Fruit fly (Drosophila melanogaster) whole organism, embryonic: ENCODE measurements around the gene RpL6.

Source experiments
- CG10366 ChIP-seq: fragments of 200-800 bp; sonication (Bioruptor generic); IDR thresholded peaks from 2 replicates; pipeline ENCODE4 v1.3.6; 2022; ENCODE audit warnings: missing biosample characterization, missing genetic modification characterization
- CG10543 ChIP-seq: fragments of 200-800 bp; sonication (Bioruptor generic); optimal IDR thresholded peaks from 3 replicates; lab custom pipeline; 2017; ENCODE audit warnings: missing biosample characterization, mild to moderate bottlenecking, missing genetic modification characterization, moderate library complexity
- CG11723 ChIP-seq: fragments of 200-800 bp; sonication (Bioruptor generic); optimal IDR thresholded peaks from 2 replicates; lab custom pipeline; 2017; ENCODE audit warnings: missing biosample characterization, mild to moderate bottlenecking, missing genetic modification characterization
- CG12155 ChIP-seq: fragments of 200-800 bp; sonication (Bioruptor generic); optimal IDR thresholded peaks from 3 replicates; lab custom pipeline; 2016; ENCODE audit warnings: missing biosample characterization, missing genetic modification characterization
- CG12659 ChIP-seq: fragments of 200-800 bp; sonication (Bioruptor generic); optimal IDR thresholded peaks from 3 replicates; lab custom pipeline; 2017; ENCODE audit warnings: mild to moderate bottlenecking, missing biosample characterization, missing genetic modification reagents, missing genetic modification characterization
- CG13287 ChIP-seq: fragments of 200-800 bp; sonication (Bioruptor generic); IDR thresholded peaks from 2 replicates; pipeline ENCODE4 v1.3.6; 2022; ENCODE audit warnings: missing biosample characterization, missing genetic modification characterization; ENCODE audit not compliant: partially characterized antibody
- CG13624 ChIP-seq: fragments of 200-800 bp; sonication (Bioruptor generic); optimal IDR thresholded peaks from 2 replicates; lab custom pipeline; 2016; ENCODE audit warnings: missing biosample characterization, missing genetic modification characterization
- CG13775 ChIP-seq: fragments of 200-800 bp; sonication (Bioruptor generic); optimal IDR thresholded peaks from 3 replicates; lab custom pipeline; 2017; ENCODE audit warnings: missing biosample characterization, mild to moderate bottlenecking, missing genetic modification characterization
- CG1603 ChIP-seq: fragments of 200-800 bp; sonication (Bioruptor generic); optimal IDR thresholded peaks from 2 replicates; lab custom pipeline; 2019; ENCODE audit warnings: missing biosample characterization, mild to moderate bottlenecking, missing genetic modification characterization, moderate library complexity
- CG16815 ChIP-seq: fragments of 200-800 bp; sonication (Bioruptor generic); optimal IDR thresholded peaks from 3 replicates; lab custom pipeline; 2017; ENCODE audit warnings: missing biosample characterization, mild to moderate bottlenecking, missing genetic modification characterization
- CG17829 ChIP-seq: fragments of 200-800 bp; optimal IDR thresholded peaks from 2 replicates; lab custom pipeline; 2019; ENCODE audit warnings: missing biosample characterization, mild to moderate bottlenecking, missing genetic modification characterization, moderate library complexity
- CG2199 ChIP-seq: fragments of 200-800 bp; sonication (Bioruptor generic); IDR thresholded peaks from 3 replicates; pipeline ENCODE4 v1.3.6; 2022; ENCODE audit warnings: missing biosample characterization, missing genetic modification characterization
- CG2678 ChIP-seq: fragments of 200-800 bp; sonication (Bioruptor generic); optimal IDR thresholded peaks from 3 replicates; lab custom pipeline; 2019; ENCODE audit warnings: missing biosample characterization, mild to moderate bottlenecking, missing genetic modification characterization, moderate library complexity
- CG2712 ChIP-seq: fragments of 200-800 bp; optimal IDR thresholded peaks from 3 replicates; lab custom pipeline; 2019; ENCODE audit warnings: missing biosample characterization, mild to moderate bottlenecking, missing genetic modification characterization, moderate library complexity
- CG31365 ChIP-seq: fragments of 200-800 bp; sonication (Bioruptor generic); optimal IDR thresholded peaks from 2 replicates; lab custom pipeline; 2018; ENCODE audit warnings: missing biosample characterization, mild to moderate bottlenecking, missing genetic modification characterization
- CG3847 ChIP-seq: fragments of 200-800 bp; sonication (Bioruptor generic); IDR thresholded peaks from 2 replicates; pipeline ENCODE4 v1.3.6; 2022; ENCODE audit warnings: missing biosample characterization, missing genetic modification characterization
- CG6791 ChIP-seq: fragments of 200-800 bp; sonication (Bioruptor generic); IDR thresholded peaks from 3 replicates; pipeline ENCODE4 v1.3.6; 2022; ENCODE audit warnings: missing biosample characterization, missing genetic modification characterization; ENCODE audit not compliant: partially characterized antibody
- CG6854 ChIP-seq: fragments of 200-800 bp; sonication (Bioruptor generic); optimal IDR thresholded peaks from 3 replicates; lab custom pipeline; 2017; ENCODE audit warnings: missing biosample characterization, mild to moderate bottlenecking, missing genetic modification characterization
- CG7372 ChIP-seq: fragments of 200-800 bp; sonication (Bioruptor generic); IDR thresholded peaks from 2 replicates; pipeline ENCODE4 v1.3.6; 2022; ENCODE audit warnings: missing biosample characterization, missing genetic modification characterization
- CG8281 ChIP-seq: fragments of 200-800 bp; sonication (Bioruptor generic); optimal IDR thresholded peaks from 2 replicates; lab custom pipeline; 2018; ENCODE audit warnings: missing biosample characterization, mild to moderate bottlenecking, missing genetic modification characterization, moderate library complexity
- CG8765 ChIP-seq: fragments of 200-800 bp; sonication (Bioruptor generic); IDR thresholded peaks from 2 replicates; pipeline ENCODE4 v1.3.6; 2022; ENCODE audit warnings: missing biosample characterization, missing genetic modification characterization
- CG9797 ChIP-seq: fragments of 200-800 bp; sonication (Bioruptor generic); optimal IDR thresholded peaks from 3 replicates; lab custom pipeline; 2018; ENCODE audit warnings: missing biosample characterization, mild to moderate bottlenecking, missing genetic modification characterization
- CHES-1-like ChIP-seq: fragments of 200-800 bp; sonication (Bioruptor generic); optimal IDR thresholded peaks from 2 replicates; lab custom pipeline; 2016; ENCODE audit warnings: missing biosample characterization, missing genetic modification characterization
- Dll ChIP-seq: fragments of 200-800 bp; sonication (Bioruptor generic); IDR thresholded peaks from 4 replicates; pipeline ENCODE4 v1.3.6; 2022; ENCODE audit warnings: missing biosample characterization, missing genetic modification characterization; ENCODE audit not compliant: partially characterized antibody
- Drgx ChIP-seq: fragments of 200-800 bp; sonication (Bioruptor generic); IDR thresholded peaks from 2 replicates; pipeline ENCODE4 v1.3.6; 2022; ENCODE audit warnings: missing biosample characterization, missing genetic modification characterization
- E2f2 ChIP-seq: fragments of 200-800 bp; sonication (Bioruptor generic); IDR thresholded peaks from 2 replicates; pipeline ENCODE4 v1.3.6; 2022; ENCODE audit warnings: missing biosample characterization, missing genetic modification characterization
- Ets97D ChIP-seq: fragments of 200-800 bp; sonication (Bioruptor generic); optimal IDR thresholded peaks from 3 replicates; lab custom pipeline; 2016; ENCODE audit warnings: missing biosample characterization, missing genetic modification characterization
- HHEX ChIP-seq: fragments of 200-800 bp; sonication (Bioruptor generic); optimal IDR thresholded peaks from 3 replicates; lab custom pipeline; 2017; ENCODE audit warnings: missing biosample characterization, mild to moderate bottlenecking, missing genetic modification characterization, missing genetic modification reagents
- HmgD ChIP-seq: fragments of 200-800 bp; sonication (Bioruptor generic); optimal IDR thresholded peaks from 3 replicates; lab custom pipeline; 2016; ENCODE audit warnings: missing biosample characterization, missing genetic modification characterization
- Kr ChIP-seq: fragments of 200-800 bp; sonication (Bioruptor generic); optimal IDR thresholded peaks from 2 replicates; lab custom pipeline; 2017; ENCODE audit warnings: missing biosample characterization, mild to moderate bottlenecking, missing genetic modification characterization
- Lim3 ChIP-seq: fragments of 200-800 bp; sonication (Bioruptor generic); IDR thresholded peaks from 2 replicates; pipeline ENCODE4 v1.3.6; 2022; ENCODE audit warnings: missing biosample characterization, missing genetic modification characterization
- Lpt ChIP-seq: fragments of >200 bp; optimal IDR thresholded peaks from 2 replicates; lab custom pipeline; 2018; ENCODE audit warnings: missing biosample characterization, missing genetic modification characterization
- MBD-R2 ChIP-seq: fragments of 200-800 bp; sonication (Bioruptor generic); IDR thresholded peaks from 2 replicates; pipeline ENCODE4 v1.3.6; 2022; ENCODE audit warnings: missing biosample characterization, missing genetic modification characterization
- Max ChIP-seq: fragments of 200-800 bp; sonication (Bioruptor generic); optimal IDR thresholded peaks from 2 replicates; lab custom pipeline; 2016; ENCODE audit warnings: missing biosample characterization, mild to moderate bottlenecking, missing genetic modification characterization
- Med ChIP-seq: fragments of 200-800 bp; sonication (Bioruptor generic); peaks from one replicate; lab custom pipeline; 2016; ENCODE audit warnings: missing biosample characterization, missing genetic modification characterization, mild to moderate bottlenecking, inconsistent platforms, moderate library complexity
- Myb ChIP-seq: fragments of 200-800 bp; sonication (Bioruptor generic); optimal IDR thresholded peaks from 2 replicates; lab custom pipeline; 2016; ENCODE audit warnings: missing biosample characterization, missing genetic modification characterization
- Nf-YC ChIP-seq: fragments of 200-800 bp; optimal IDR thresholded peaks from 3 replicates; lab custom pipeline; 2019; ENCODE audit warnings: missing biosample characterization, mild to moderate bottlenecking, missing genetic modification characterization, moderate library complexity
- Stat92E ChIP-seq, 3 experiments: fragments of >200 bp in 2 of 3; fragments of 200-800 bp in 1 of 3; sonication (Bioruptor generic) in 1 of 3; optimal IDR thresholded peaks; 2 replicates each; lab custom pipeline; 2017 to 2019; ENCODE audit warnings: missing biosample characterization in 3 of 3, missing genetic modification characterization in 3 of 3, mild to moderate bottlenecking in 1 of 3, moderate library complexity in 1 of 3
- TFAM ChIP-seq: fragments of 200-800 bp; sonication (Bioruptor generic); optimal IDR thresholded peaks from 2 replicates; lab custom pipeline; 2017; ENCODE audit warnings: missing biosample characterization, missing genetic modification characterization, inconsistent platforms
- Tbp ChIP-seq: fragments of >200 bp; optimal IDR thresholded peaks from 2 replicates; lab custom pipeline; 2018; ENCODE audit warnings: missing biosample characterization, missing genetic modification characterization
- br ChIP-seq: fragments of >200 bp; optimal IDR thresholded peaks from 2 replicates; lab custom pipeline; 2017
- ham ChIP-seq: fragments of 200-800 bp; sonication (Bioruptor generic); IDR thresholded peaks from 2 replicates; pipeline ENCODE4 v1.3.6; 2022; ENCODE audit warnings: missing biosample characterization, missing genetic modification characterization
- nau ChIP-seq: fragments of 200-800 bp; sonication (Bioruptor generic); optimal IDR thresholded peaks from 3 replicates; lab custom pipeline; 2017; ENCODE audit warnings: missing biosample characterization, mild to moderate bottlenecking, missing genetic modification characterization, missing genetic modification reagents
- nerfin-1 ChIP-seq: fragments of 200-800 bp; sonication (Bioruptor generic); optimal IDR thresholded peaks from 3 replicates; lab custom pipeline; 2019; ENCODE audit warnings: missing biosample characterization, mild to moderate bottlenecking, missing genetic modification characterization, moderate library complexity
- oc ChIP-seq: fragments of 200-800 bp; sonication (Bioruptor generic); optimal IDR thresholded peaks from 2 replicates; lab custom pipeline; 2018; ENCODE audit warnings: missing biosample characterization, mild to moderate bottlenecking, missing genetic modification characterization, moderate library complexity
- onecut ChIP-seq: fragments of 200-800 bp; sonication (Bioruptor generic); IDR thresholded peaks from 2 replicates; pipeline ENCODE4 v1.3.6; 2022; ENCODE audit warnings: missing biosample characterization, missing genetic modification characterization
- org-1 ChIP-seq: fragments of 200-800 bp; sonication (Bioruptor generic); optimal IDR thresholded peaks from 2 replicates; lab custom pipeline; 2017; ENCODE audit warnings: missing biosample characterization, missing genetic modification characterization
- prd ChIP-seq, 3 experiments: fragments of >200 bp in 2 of 3; fragments of 200-800 bp in 1 of 3; sonication (Bioruptor generic) in 1 of 3; optimal IDR thresholded peaks in 2 of 3; IDR thresholded peaks in 1 of 3; 2 replicates in 2 of 3; 3 replicates in 1 of 3; pipeline versions ENCODE4 v1.3.6 to Lab custom; 2017 to 2022; ENCODE audit warnings: missing biosample characterization in 1 of 3, missing genetic modification characterization in 1 of 3
- ranshi ChIP-seq: fragments of 200-800 bp; sonication (Bioruptor generic); IDR thresholded peaks from 2 replicates; pipeline ENCODE4 v1.3.6; 2022; ENCODE audit warnings: missing biosample characterization, missing genetic modification characterization
- tll ChIP-seq, 2 experiments: fragments of 200-800 bp in 1 of 2; fragments of >200 bp in 1 of 2; sonication (Bioruptor generic) in 1 of 2; optimal IDR thresholded peaks; 2 replicates each; lab custom pipeline; 2017 to 2019; ENCODE audit warnings: missing biosample characterization in 2 of 2, missing genetic modification characterization in 2 of 2, mild to moderate bottlenecking in 1 of 2, moderate library complexity in 1 of 2
- trem ChIP-seq: fragments of 200-800 bp; optimal IDR thresholded peaks from 3 replicates; lab custom pipeline; 2019; ENCODE audit warnings: missing biosample characterization, mild to moderate bottlenecking, missing genetic modification characterization, moderate library complexity

The RpL6 gene

DNA sequence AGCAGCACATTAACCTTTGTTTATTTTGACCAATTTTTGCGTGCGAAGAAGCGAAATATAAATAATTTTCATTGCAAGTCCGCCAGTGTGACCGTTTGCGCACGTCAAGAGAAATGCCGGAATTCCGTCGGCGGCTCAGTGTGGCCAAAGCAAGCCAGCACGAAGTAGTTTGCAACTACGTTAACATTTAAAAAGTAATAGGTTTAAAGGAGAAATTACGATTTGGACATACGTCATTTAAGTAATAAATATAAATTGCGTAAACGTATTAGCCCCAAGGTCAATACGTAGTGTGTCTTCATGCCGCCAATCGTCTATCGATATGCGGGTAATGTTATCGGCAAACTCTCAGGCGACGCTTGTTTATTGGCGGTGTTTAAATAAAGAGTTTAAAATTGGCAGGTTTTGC, 15.4 kb downstream of the RpL6 start, which contains the start of the genes pygo and rod (continued):
- TF ChIP-seq Stat92E (GFP tag; optimal IDR thresholded peaks at IDR 0.05; lab: Kevin White, UChicago) (no peak), org-1 (no peak), Lim3 (GFP tag; lab: Robert Waterston, UW) (no peak), TFAM (GFP tag; lab: Kevin White, UChicago) (no peak), CG2712 (tag; lab: Kevin White, UChicago) (peak; percentile 34), CG2678 (no peak), Myb (GFP tag; lab: Kevin White, UChicago) (peak; percentile 71), CG1603 (tag; lab: Kevin White, UChicago) (peak; percentile 77), CG9797 (GFP tag; lab: Kevin White, UChicago) (peak; percentile 94), Ets97D (peak; percentile 61), prd (optimal IDR thresholded peaks at IDR 0.05; lab: Kevin White, UChicago) (no peak), prd (GFP tag; IDR thresholded peaks at IDR 0.05; lab: Robert Waterston, UW) (0 out of 3 replicates have a peak, but pooled peaks have one; percentile 5), CG8281 (tag; lab: Kevin White, UChicago) (no peak), CG2199 (GFP tag; lab: Robert Waterston, UW) (no peak), CG11723 (GFP tag; lab: Kevin White, UChicago) (no peak), Lpt (no peak), Dll (GFP tag; lab: Robert Waterston, UW) (peak; percentile 76), Med (GFP tag; lab: Kevin White, UChicago) (peak; percentile 78), br (lab: Kevin White, UChicago) (no peak), CG12155 (GFP tag; lab: Kevin White, UChicago) (no peak), CG31365 (no peak), oc (tag; lab: Kevin White, UChicago) (no peak), HmgD (GFP tag; lab: Kevin White, UChicago) (no peak), onecut (GFP tag; lab: Robert Waterston, UW) (no peak), CG13287 (peak; percentile 80), CG8765 (GFP tag; lab: Robert Waterston, UW) (no peak), ranshi (GFP tag; lab: Robert Waterston, UW) (no peak), Kr (GFP tag; lab: Kevin White, UChicago) (no peak), CG13775 (GFP tag; lab: Kevin White, UChicago) (peak; percentile 11), E2f2 (GFP tag; lab: Robert Waterston, UW) (peak; percentile 88), CG12659 (peak; percentile 56), Drgx (GFP tag; lab: Robert Waterston, UW) (no peak), nerfin-1 (tag; lab: Kevin White, UChicago) (peak; percentile 60), MBD-R2 (GFP tag; lab: Robert Waterston, UW) (peak; percentile 84), CG17829 (tag; lab: Kevin White, UChicago) (peak; percentile 55), CG10366 (GFP tag; lab: Robert Waterston, UW) (no peak), CG13624 (GFP tag; lab: Kevin White, UChicago) (peak; percentile 37), CG6854 (GFP tag; lab: Kevin White, UChicago) (no peak), trem (tag; lab: Kevin White, UChicago) (peak; percentile 72), CG3847 (GFP tag; lab: Robert Waterston, UW) (peak; percentile 35; the same call in 1 of the 2 replicates), CG16815 (GFP tag; lab: Kevin White, UChicago) (no peak), Tbp (GFP tag; lab: Kevin White, UChicago) (no peak), CHES-1-like (GFP tag; lab: Kevin White, UChicago) (peak; percentile 13), ham (GFP tag; lab: Robert Waterston, UW) (no peak), Nf-YC (tag; lab: Kevin White, UChicago) (no peak), tll (GFP tag; optimal IDR thresholded peaks at IDR 0.05; lab: Kevin White, UChicago) (no peak), Max (peak; percentile 16), HHEX (no peak), CG6791 (peak; percentile 63; the same call in 2 of the 3 replicates), CG7372 (GFP tag; lab: Robert Waterston, UW) (no peak), CG10543 (GFP tag; lab: Kevin White, UChicago) (no peak), nau (no peak)
